Worm (Caenorhabditis elegans): ENCODE data around the gene scyl-1.

DNA sequence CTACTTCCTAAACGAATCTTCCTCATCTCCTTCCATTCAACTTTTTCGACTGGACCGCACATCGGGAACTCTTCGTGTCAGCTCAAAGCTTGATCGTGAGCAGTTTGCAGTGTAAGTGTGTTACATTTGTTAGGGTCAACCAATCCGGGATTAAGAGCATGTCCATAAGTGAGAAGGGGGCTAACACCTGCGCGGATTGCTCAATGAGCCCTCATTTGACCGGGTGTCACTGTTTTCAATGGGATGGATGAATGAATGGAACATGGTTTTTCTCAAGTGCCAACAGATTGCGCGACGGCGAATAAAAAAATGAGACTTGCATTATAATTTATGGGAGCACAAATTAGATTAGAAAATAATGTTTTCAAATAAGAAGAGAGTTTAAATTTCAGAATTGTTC lies 16.2 kb downstream of the scyl-1 start:
- TF ChIP-seq klf-2 (GFP tag; conservative IDR thresholded peaks at IDR 0.05), result no peak
- no peak for TF ChIP-seq ref-1 (GFP tag; conservative IDR thresholded peaks at IDR 0.05)
- TF ChIP-seq ztf-29 (GFP tag; IDR thresholded peaks at IDR 0.05), result no peak
- no peak for TF ChIP-seq tab-1 (GFP tag; IDR thresholded peaks at IDR 0.05)
- TF ChIP-seq flt-1 (GFP tag; IDR thresholded peaks at IDR 0.05), result no peak
- TF ChIP-seq T22C8.4 (GFP tag; IDR thresholded peaks at IDR 0.05), result no peak
- TF ChIP-seq cog-1 (tag; optimal IDR thresholded peaks at IDR 0.05), result no peak
- TF ChIP-seq med-1 (GFP tag; optimal IDR thresholded peaks at IDR 0.05; ENCODE audit: insufficient read depth), result no peak
- no peak for TF ChIP-seq ztf-23 (GFP tag; IDR thresholded peaks at IDR 0.05)

Measured in whole organism, midembryonic.